Worm (Caenorhabditis elegans) whole organism, L4 larva: ENCODE data around the gene F13D11.4.
A peak's percentile ranks its signal among the peaks of the same experiment; 100 is the strongest.

Experiments
- D1046.2 ChIP-seq: fragments of 200-800 bp; sonication (Bioruptor generic); IDR thresholded peaks from 2 replicates; pipeline ENCODE4 v1.3.6; 2022; ENCODE audit warnings: missing genetic modification characterization, missing compliant biosample characterization
- F10B5.3 ChIP-seq: sonication (generic microtip); optimal IDR thresholded peaks from 2 replicates; lab custom pipeline; 2016; ENCODE audit warnings: mild to moderate bottlenecking, missing genetic modification characterization, missing compliant biosample characterization
- F26F4.8 ChIP-seq: fragments of 200-800 bp; sonication (Bioruptor generic); conservative IDR thresholded peaks from 2 replicates; pipeline ENCODE4 v1.3.6; 2022; ENCODE audit warnings: missing genetic modification characterization, missing compliant biosample characterization
- R02D3.7 ChIP-seq: fragments of 150-350 bp; sonication (generic microtip); optimal IDR thresholded peaks from 3 replicates; lab custom pipeline; 2014; ENCODE audit warnings: missing biosample characterization, missing genetic modification characterization
- T20F7.1 ChIP-seq: fragments of 200-800 bp; sonication (Bioruptor generic); optimal IDR thresholded peaks from 2 replicates; lab custom pipeline; 2018; ENCODE audit warnings: mild to moderate bottlenecking, missing genetic modification characterization, missing compliant biosample characterization
- Y48G9A.11 ChIP-seq: fragments of 200-800 bp; sonication (Bioruptor generic); IDR thresholded peaks from 2 replicates; pipeline ENCODE4 v1.3.6; 2022; ENCODE audit warnings: missing genetic modification reagents, missing genetic modification characterization, missing compliant biosample characterization
- aha-1 ChIP-seq: fragments of 150-350 bp; peaks from one replicate; lab custom pipeline; 2014; ENCODE audit warnings: missing biosample characterization, missing genetic modification characterization
- ama-1 ChIP-seq: fragments of 150-350 bp; optimal IDR thresholded peaks from 2 replicates; lab custom pipeline; 2014; ENCODE audit warnings: inconsistent platforms, mixed read lengths
- ceh-20 ChIP-seq: fragments of 200-800 bp; sonication (Bioruptor generic); IDR thresholded peaks from 2 replicates; pipeline ENCODE4 v1.3.6; 2022; ENCODE audit warnings: missing genetic modification reagents, missing genetic modification characterization, missing compliant biosample characterization
- ceh-28 ChIP-seq: fragments of 150-350 bp; optimal IDR thresholded peaks from 2 replicates; lab custom pipeline; 2014; ENCODE audit warnings: missing biosample characterization, missing genetic modification reagents, missing genetic modification characterization
- ceh-32 ChIP-seq: sonication (generic microtip); optimal IDR thresholded peaks from 2 replicates; lab custom pipeline; 2016; ENCODE audit warnings: mild to moderate bottlenecking, missing genetic modification characterization, missing compliant biosample characterization; ENCODE audit not compliant: poor library complexity
- ceh-44 ChIP-seq: fragments of 200-800 bp; sonication (Bioruptor generic); IDR thresholded peaks from 2 replicates; pipeline ENCODE4 v1.3.6; 2022; ENCODE audit warnings: missing genetic modification reagents, missing genetic modification characterization, missing compliant biosample characterization
- ceh-82 ChIP-seq: sonication (generic microtip); optimal IDR thresholded peaks from 2 replicates; lab custom pipeline; 2017; ENCODE audit warnings: missing biosample characterization, missing genetic modification characterization
- ces-1 ChIP-seq: fragments of 150-350 bp; sonication (generic microtip); optimal IDR thresholded peaks from 4 replicates; lab custom pipeline; 2014; ENCODE audit warnings: missing biosample characterization, missing genetic modification reagents, missing genetic modification characterization
- ctbp-1 ChIP-seq: fragments of 200-800 bp; sonication (Bioruptor generic); IDR thresholded peaks from 2 replicates; pipeline ENCODE4 v1.3.6; 2022; ENCODE audit warnings: missing genetic modification reagents, missing genetic modification characterization, missing compliant biosample characterization
- daf-16 ChIP-seq, 3 experiments: sonication (generic microtip); optimal IDR thresholded peaks; 2 replicates each; lab custom pipeline; 2016 to 2017; ENCODE audit warnings: missing genetic modification characterization in 3 of 3, missing genetic modification reagents in 3 of 3, mild to moderate bottlenecking in 2 of 3, missing compliant biosample characterization in 2 of 3, missing biosample characterization in 1 of 3, moderate library complexity in 1 of 3
- daf-19 ChIP-seq: fragments of 200-800 bp; sonication (Bioruptor generic); conservative IDR thresholded peaks from 2 replicates; pipeline ENCODE4 v1.3.6; 2022; ENCODE audit warnings: missing genetic modification characterization, missing compliant biosample characterization
- dmd-6 ChIP-seq: fragments of 200-800 bp; sonication (Bioruptor generic); IDR thresholded peaks from 2 replicates; pipeline ENCODE4 v1.3.6; 2022; ENCODE audit warnings: missing genetic modification reagents, missing genetic modification characterization, missing compliant biosample characterization
- dve-1 ChIP-seq: sonication (generic microtip); optimal IDR thresholded peaks from 2 replicates; lab custom pipeline; 2017; ENCODE audit warnings: antibody characterized with exemption, mild to moderate bottlenecking, missing genetic modification characterization, missing compliant biosample characterization; ENCODE audit not compliant: insufficient read depth
- fkh-10 ChIP-seq: fragments of 150-350 bp; optimal IDR thresholded peaks from 2 replicates; lab custom pipeline; 2014; ENCODE audit warnings: missing biosample characterization, missing genetic modification reagents, missing genetic modification characterization
- fos-1 ChIP-seq: fragments of 150-350 bp; optimal IDR thresholded peaks from 2 replicates; lab custom pipeline; 2014; ENCODE audit warnings: missing biosample characterization, missing genetic modification characterization
- hif-1 ChIP-seq, 2 experiments: sonication (generic microtip); optimal IDR thresholded peaks; 2 replicates each; lab custom pipeline; 2016 to 2017; ENCODE audit warnings: missing compliant biosample characterization in 2 of 2, missing genetic modification characterization in 2 of 2, missing genetic modification reagents in 2 of 2, missing genotype in 2 of 2, mild to moderate bottlenecking in 1 of 2
- hmg-1.1 ChIP-seq: fragments of 200-800 bp; sonication (Bioruptor generic); IDR thresholded peaks from 2 replicates; pipeline ENCODE4 v1.3.6; 2022; ENCODE audit warnings: missing genetic modification reagents, missing genetic modification characterization, missing compliant biosample characterization
- jun-1 ChIP-seq: fragments of 150-350 bp; optimal IDR thresholded peaks from 2 replicates; lab custom pipeline; 2014; ENCODE audit warnings: missing biosample characterization, missing genetic modification reagents, missing genetic modification characterization
- lim-7 ChIP-seq: fragments of 200-800 bp; sonication (Bioruptor generic); IDR thresholded peaks from 2 replicates; pipeline ENCODE4 v1.3.6; 2022; ENCODE audit warnings: missing genetic modification characterization, missing compliant biosample characterization
- lin-15B ChIP-seq: fragments of 150-350 bp; sonication (generic microtip); optimal IDR thresholded peaks from 3 replicates; lab custom pipeline; 2014; ENCODE audit warnings: missing biosample characterization, missing genetic modification characterization
- lin-38 ChIP-seq: fragments of 200-800 bp; sonication (Bioruptor generic); IDR thresholded peaks from 2 replicates; pipeline ENCODE4 v1.3.6; 2022; ENCODE audit warnings: missing genetic modification reagents, missing genetic modification characterization, missing compliant biosample characterization
- lsy-2 ChIP-seq, 2 experiments: fragments of 150-350 bp in 1 of 2; sonication (generic microtip) in 1 of 2; optimal IDR thresholded peaks; 2 replicates each; lab custom pipeline; 2014 to 2017; ENCODE audit warnings: missing biosample characterization in 2 of 2, missing genetic modification characterization in 2 of 2
- mdl-1 ChIP-seq, 2 experiments: fragments of 150-350 bp in 1 of 2; sonication (generic microtip) in 1 of 2; optimal IDR thresholded peaks; 2 replicates each; lab custom pipeline; 2014 to 2017; ENCODE audit warnings: missing biosample characterization in 2 of 2, missing genetic modification characterization in 2 of 2
- mxl-2 ChIP-seq: fragments of 200-800 bp; sonication (Bioruptor generic); conservative IDR thresholded peaks from 2 replicates; pipeline ENCODE4 v1.3.6; 2022; ENCODE audit warnings: missing genetic modification reagents, missing genetic modification characterization, missing compliant biosample characterization
- mxl-3 ChIP-seq: fragments of 200-800 bp; sonication (Bioruptor generic); optimal IDR thresholded peaks from 2 replicates; lab custom pipeline; 2018; ENCODE audit warnings: mild to moderate bottlenecking, missing genetic modification characterization, missing compliant biosample characterization
- nhr-11 ChIP-seq: fragments of 150-350 bp; optimal IDR thresholded peaks from 2 replicates; lab custom pipeline; 2014; ENCODE audit warnings: missing biosample characterization, missing genetic modification characterization
- nhr-25 ChIP-seq: sonication (generic microtip); optimal IDR thresholded peaks from 2 replicates; lab custom pipeline; 2017; ENCODE audit warnings: missing genetic modification characterization, mild to moderate bottlenecking, missing compliant biosample characterization, antibody characterized with exemption, moderate library complexity, borderline replicate concordance; ENCODE audit not compliant: insufficient read depth
- nhr-28 ChIP-seq: fragments of 150-350 bp; optimal IDR thresholded peaks from 2 replicates; lab custom pipeline; 2014; ENCODE audit warnings: missing biosample characterization, missing genetic modification characterization
- pha-4 ChIP-seq, 2 experiments: fragments of 150-350 bp in 1 of 2; fragments of 200-800 bp in 1 of 2; sonication (Bioruptor generic) in 1 of 2; IDR thresholded peaks in 1 of 2; optimal IDR thresholded peaks in 1 of 2; 2 replicates each; pipeline versions ENCODE4 v1.3.6 to Lab custom; 2014 to 2022; ENCODE audit warnings: missing genetic modification characterization in 2 of 2, missing genetic modification reagents in 2 of 2, missing biosample characterization in 1 of 2, missing compliant biosample characterization in 1 of 2
- php-3 ChIP-seq: fragments of 200-800 bp; sonication (Bioruptor generic); IDR thresholded peaks from 2 replicates; pipeline ENCODE4 v1.3.6; 2022; ENCODE audit warnings: missing genetic modification reagents, missing genetic modification characterization, missing compliant biosample characterization
- rbr-2 ChIP-seq: sonication (generic microtip); optimal IDR thresholded peaks from 2 replicates; lab custom pipeline; 2016; ENCODE audit warnings: missing genotype, missing genetic modification characterization, missing compliant biosample characterization
- skn-1 ChIP-seq: fragments of 150-350 bp; optimal IDR thresholded peaks from 2 replicates; lab custom pipeline; 2014; ENCODE audit warnings: missing biosample characterization, missing genetic modification characterization
- snpc-1.2 ChIP-seq: fragments of 200-800 bp; sonication (Bioruptor generic); IDR thresholded peaks from 2 replicates; pipeline ENCODE4 v1.3.6; 2022; ENCODE audit warnings: missing genetic modification reagents, missing genetic modification characterization, missing compliant biosample characterization
- unc-130 ChIP-seq: sonication (generic microtip); optimal IDR thresholded peaks from 2 replicates; lab custom pipeline; 2016; ENCODE audit warnings: missing genetic modification reagents, missing genetic modification characterization, missing compliant biosample characterization
- unc-39 ChIP-seq: sonication (generic microtip); optimal IDR thresholded peaks from 2 replicates; lab custom pipeline; 2017; ENCODE audit warnings: missing biosample characterization, missing genetic modification characterization
- unc-62 ChIP-seq, 3 experiments: fragments of 150-350 bp in 1 of 3; sonication (generic microtip); optimal IDR thresholded peaks in 2 of 3; peaks in 1 of 3; 1 replicate in 1 of 3; 2 replicates in 2 of 3; lab custom pipeline; 2014 to 2017; ENCODE audit warnings: missing biosample characterization in 3 of 3, missing genetic modification characterization in 3 of 3, missing genetic modification reagents in 3 of 3, missing genotype in 1 of 3
- vab-7 ChIP-seq: fragments of 200-800 bp; sonication (Bioruptor generic); IDR thresholded peaks from 2 replicates; pipeline ENCODE4 v1.3.6; 2022; ENCODE audit warnings: missing genetic modification reagents, missing genetic modification characterization, missing compliant biosample characterization
- zip-2 ChIP-seq: fragments of 150-350 bp; optimal IDR thresholded peaks from 2 replicates; lab custom pipeline; 2014; ENCODE audit warnings: missing biosample characterization, missing genetic modification characterization
- ztf-11 ChIP-seq: fragments of 150-350 bp; optimal IDR thresholded peaks from 2 replicates; lab custom pipeline; 2014; ENCODE audit warnings: missing biosample characterization, missing genetic modification characterization

F13D11.4 gene

DNA sequence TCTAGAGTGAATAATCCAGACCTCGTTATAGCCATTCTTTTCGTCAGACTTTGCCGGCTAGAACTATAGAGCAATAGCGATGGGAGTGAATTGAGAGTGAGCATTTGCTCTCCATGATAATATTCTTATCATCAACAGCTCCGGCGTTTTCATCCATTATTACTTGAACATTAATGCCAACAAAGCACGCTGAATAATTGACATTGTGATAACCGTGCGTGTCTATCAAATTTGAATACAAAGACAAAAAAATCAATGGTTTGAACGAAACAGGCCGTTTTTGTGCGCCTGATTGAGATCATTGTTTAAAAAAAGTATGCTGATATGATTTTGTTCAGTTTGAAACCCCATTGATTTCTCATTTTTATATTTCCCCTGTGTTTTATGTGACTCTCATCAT is 5.0 kb upstream of the F13D11.4 start, which contains the start of gene dct-11 (continued):
- TF ChIP-seq daf-16 (GFP tag; optimal IDR thresholded peaks at IDR 0.05; lab: Kevin White, UChicago), result peak in 1 of 2 experiments; percentile 40
- TF ChIP-seq daf-16 (tag; optimal IDR thresholded peaks at IDR 0.05; lab: Kevin White, UChicago), result peak; percentile 72
- no peak for TF ChIP-seq D1046.2 (GFP tag; lab: Robert Waterston, UW)
- TF ChIP-seq R02D3.7 (tag; lab: Kevin White, UChicago), result no peak
- peak; percentile 88 for TF ChIP-seq dmd-6 (GFP tag; lab: Robert Waterston, UW)
- TF ChIP-seq dve-1 (tag; lab: Kevin White, UChicago), result peak; percentile 59
- peak; percentile 78 for TF ChIP-seq php-3
- TF ChIP-seq nhr-28 (tag; lab: Kevin White, UChicago), result peak; percentile 65

ce11 chrX:5839143-5839542 is 4.5 kb upstream of the F13D11.4 start:
- TF ChIP-seq nhr-11 (tag; lab: Kevin White, UChicago) (no peak), dmd-6 (GFP tag; lab: Robert Waterston, UW) (no peak), snpc-1.2 (no peak), daf-16 (GFP tag; optimal IDR thresholded peaks at IDR 0.05; lab: Kevin White, UChicago) (no peak), daf-16 (tag; optimal IDR thresholded peaks at IDR 0.05; lab: Kevin White, UChicago) (peak; percentile 81), mxl-2 (GFP tag; lab: Robert Waterston, UW) (no peak), ceh-28 (tag; lab: Kevin White, UChicago) (peak; percentile 56), unc-62 (GFP tag; optimal IDR thresholded peaks at IDR 0.05 in 1 of 2; lab: Kevin White, UChicago) (peak in 1 of 2 experiments; percentile 15), unc-62 (tag; optimal IDR thresholded peaks at IDR 0.05; lab: Kevin White, UChicago) (no peak)

ce11 chrX:5837035-5837434 is 2.4 kb upstream of the F13D11.4 start:
- TF ChIP-seq mdl-1 (tag; optimal IDR thresholded peaks at IDR 0.05; lab: Kevin White, UChicago) (peak in 1 of 2 experiments; percentile 12), ces-1 (GFP tag; lab: Kevin White, UChicago) (no peak), F26F4.8 (GFP tag; lab: Robert Waterston, UW) (no peak), fkh-10 (GFP tag; lab: Kevin White, UChicago) (no peak), ceh-44 (GFP tag; lab: Robert Waterston, UW) (no peak), T20F7.1 (GFP tag; lab: Kevin White, UChicago) (no peak), lin-38 (GFP tag; lab: Robert Waterston, UW) (no peak), unc-130 (GFP tag; lab: Kevin White, UChicago) (no peak), daf-16 (GFP tag; optimal IDR thresholded peaks at IDR 0.05; lab: Kevin White, UChicago) (peak in 1 of 2 experiments; percentile 58), daf-16 (tag; optimal IDR thresholded peaks at IDR 0.05; lab: Kevin White, UChicago) (no peak), vab-7 (GFP tag; lab: Robert Waterston, UW) (no peak), fos-1 (tag; lab: Kevin White, UChicago) (no peak), rbr-2 (tag; lab: Kevin White, UChicago) (no peak), aha-1 (tag; lab: Kevin White, UChicago) (peak; percentile 60), mxl-3 (GFP tag; lab: Kevin White, UChicago) (peak; percentile 27), lin-15B (tag; lab: Kevin White, UChicago) (no peak), lim-7 (GFP tag; lab: Robert Waterston, UW) (no peak), nhr-25 (tag; lab: Kevin White, UChicago) (no peak), Y48G9A.11 (GFP tag; lab: Robert Waterston, UW) (no peak), F10B5.3 (no peak), ctbp-1 (GFP tag; lab: Robert Waterston, UW) (no peak), unc-39 (tag; lab: Kevin White, UChicago) (no peak), ceh-82 (tag; lab: Kevin White, UChicago) (no peak), ceh-20 (GFP tag; lab: Robert Waterston, UW) (no peak), skn-1 (tag; lab: Kevin White, UChicago) (no peak), hmg-1.1 (no peak), ztf-11 (no peak), daf-19 (no peak), dmd-6 (GFP tag; lab: Robert Waterston, UW) (peak; percentile 31; the same call in 1 of the 2 replicates), lsy-2 (tag; optimal IDR thresholded peaks at IDR 0.05; lab: Kevin White, UChicago) (peak in 1 of 2 experiments; percentile 50), zip-2 (tag; lab: Kevin White, UChicago) (no peak), pha-4 (GFP tag; IDR thresholded peaks at IDR 0.05; lab: Robert Waterston, UW) (no peak), pha-4 (tag; optimal IDR thresholded peaks at IDR 0.05; lab: Kevin White, UChicago) (no peak), hif-1 (tag; optimal IDR thresholded peaks at IDR 0.05; lab: Kevin White, UChicago) (no peak), ceh-32 (tag; lab: Kevin White, UChicago) (no peak), ama-1 (lab: Kevin White, UChicago) (no peak), jun-1 (tag; lab: Kevin White, UChicago) (no peak)
